Fruit fly (Drosophila melanogaster) whole organism, prepupa: ENCODE measurements around the gene Mur29B.

Source experiments
- CG11762 ChIP-seq: fragments of 200-800 bp; sonication (Bioruptor generic); optimal IDR thresholded peaks from 3 replicates; lab custom pipeline; 2016; ENCODE audit warnings: missing biosample characterization, missing genetic modification characterization; ENCODE audit not compliant: insufficient read depth
- CG32006 ChIP-seq: fragments of 200-800 bp; sonication (Bioruptor generic); optimal IDR thresholded peaks from 3 replicates; lab custom pipeline; 2017; ENCODE audit warnings: missing biosample characterization, mild to moderate bottlenecking, missing genetic modification characterization
- CG6854 ChIP-seq: fragments of 200-800 bp; sonication (Bioruptor generic); optimal IDR thresholded peaks from 2 replicates; lab custom pipeline; 2017; ENCODE audit warnings: missing biosample characterization, mild to moderate bottlenecking, missing genetic modification characterization
- Ets96B ChIP-seq: fragments of 200-800 bp; optimal IDR thresholded peaks from 2 replicates; lab custom pipeline; 2019; ENCODE audit warnings: missing biosample characterization, mild to moderate bottlenecking, missing genetic modification characterization, moderate library complexity
- OdsH ChIP-seq: fragments of 200-800 bp; sonication (Bioruptor generic); optimal IDR thresholded peaks from 3 replicates; lab custom pipeline; 2016; ENCODE audit warnings: missing biosample characterization, missing genetic modification characterization
- Sox102F ChIP-seq: fragments of 200-800 bp; sonication (Bioruptor generic); optimal IDR thresholded peaks from 2 replicates; lab custom pipeline; 2016; ENCODE audit warnings: missing biosample characterization, mild to moderate bottlenecking, missing genetic modification characterization
- dac ChIP-seq: fragments of 200-800 bp; sonication (Bioruptor generic); optimal IDR thresholded peaks from 2 replicates; lab custom pipeline; 2017; ENCODE audit warnings: missing biosample characterization, mild to moderate bottlenecking, missing genetic modification characterization
- fd59A ChIP-seq: fragments of 200-800 bp; sonication (Bioruptor generic); optimal IDR thresholded peaks from 2 replicates; lab custom pipeline; 2017; ENCODE audit warnings: missing biosample characterization, mild to moderate bottlenecking, missing genetic modification characterization, missing genetic modification reagents
- vri ChIP-seq: fragments of 200-800 bp; sonication (Bioruptor generic); optimal IDR thresholded peaks from 3 replicates; lab custom pipeline; 2016; ENCODE audit warnings: missing biosample characterization, mild to moderate bottlenecking, missing genetic modification characterization

DNA sequence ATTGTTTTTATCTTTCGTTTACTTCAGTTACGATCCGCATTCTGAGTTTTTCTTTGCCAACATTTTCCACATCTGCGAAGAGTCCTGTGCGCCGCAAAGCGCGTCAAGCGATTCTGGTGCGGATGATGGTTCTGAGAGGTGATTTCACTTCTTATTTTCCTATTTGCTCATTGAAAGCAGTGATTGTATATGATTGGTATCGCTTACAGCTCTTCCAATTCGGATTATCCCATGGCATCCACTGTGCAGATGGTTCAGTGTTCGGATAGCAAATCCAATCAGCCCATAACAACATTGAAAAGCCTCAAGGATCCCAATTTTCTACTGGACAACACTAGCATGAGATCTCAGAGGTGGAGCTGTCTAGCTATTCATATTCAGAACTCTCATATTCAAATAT, 47.4 kb upstream of the Mur29B start:
- TF ChIP-seq CG11762 (GFP tag; lab: Kevin White, UChicago), result no peak
- TF ChIP-seq Ets96B (tag; lab: Kevin White, UChicago), result no peak
- TF ChIP-seq OdsH, result no peak
- TF ChIP-seq fd59A, result no peak
- no peak for TF ChIP-seq dac
- TF ChIP-seq CG6854, result no peak
- no peak for TF ChIP-seq Sox102F (GFP tag; lab: Kevin White, UChicago)
- no peak for TF ChIP-seq vri (GFP tag; lab: Kevin White, UChicago)
- no peak for TF ChIP-seq CG32006 (GFP tag; lab: Kevin White, UChicago)
